Worm (Caenorhabditis elegans) whole organism, late embryonic: Measurements from ENCODE around the gene str-243.

Experiments used
- ceh-19 ChIP-seq: fragments of 200-800 bp; sonication (Bioruptor generic); optimal IDR thresholded peaks from 2 replicates; lab custom pipeline; 2018; ENCODE audit warnings: mild to moderate bottlenecking, missing genetic modification characterization, missing compliant biosample characterization
- elt-4 ChIP-seq: sonication (generic microtip); optimal IDR thresholded peaks from 2 replicates; lab custom pipeline; 2016; ENCODE audit warnings: missing genetic modification characterization, missing compliant biosample characterization
- fkh-10 ChIP-seq: fragments of 150-350 bp; optimal IDR thresholded peaks from 2 replicates; lab custom pipeline; 2014; ENCODE audit warnings: missing biosample characterization, missing genetic modification reagents, missing genetic modification characterization

- no peak for TF ChIP-seq elt-4
- TF ChIP-seq ceh-19 (GFP tag; lab: Kevin White, UChicago) = no peak
- no peak for TF ChIP-seq fkh-10
Observed at ce11 chrV:1541786-1542185, 19.2 kb downstream of the str-243 start, which contains the start of gene oac-31.
